Fruit fly (Drosophila melanogaster): ENCODE results near the gene CG13698.

The CG13698 gene

DNA sequence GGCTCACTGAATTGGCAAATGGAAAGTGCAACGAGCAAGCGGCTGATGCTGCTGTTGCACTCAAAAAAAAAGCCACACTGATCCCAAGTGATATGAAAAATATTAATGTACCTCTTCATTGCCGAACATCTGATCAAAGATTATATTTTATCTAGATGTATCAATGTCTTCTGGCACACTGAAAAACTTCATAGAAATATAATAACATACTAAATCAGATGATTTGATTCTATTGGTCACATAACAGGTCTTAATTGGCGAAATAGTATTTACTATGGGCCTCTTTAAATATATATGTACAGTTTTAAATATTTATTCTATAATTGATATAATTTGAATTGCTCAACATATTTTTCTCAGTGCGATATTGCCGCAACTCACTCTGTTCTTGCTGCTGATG lies 9.2 kb downstream of the CG13698 start:
- TF ChIP-seq Sp1 (GFP tag; optimal IDR thresholded peaks at IDR 0.05) (no peak), rgr (GFP tag; optimal IDR thresholded peaks at IDR 0.05) (no peak), Hr78 (GFP tag; optimal IDR thresholded peaks at IDR 0.05) (no peak), OdsH (GFP tag; optimal IDR thresholded peaks at IDR 0.05) (no peak), Abd-B (GFP tag; optimal IDR thresholded peaks at IDR 0.05) (no peak), CrebA (GFP tag; optimal IDR thresholded peaks at IDR 0.05; ENCODE audit: borderline replicate concordance) (no peak), Dif (GFP tag; optimal IDR thresholded peaks at IDR 0.05; ENCODE audit: partially characterized antibody) (no peak), HLH106 (tag; optimal IDR thresholded peaks at IDR 0.05) (no peak), h (GFP tag; optimal IDR thresholded peaks at IDR 0.05) (no peak), foxo (GFP tag; optimal IDR thresholded peaks at IDR 0.05) (no peak)

- TF ChIP-seq foxo (GFP tag; optimal IDR thresholded peaks at IDR 0.05) (no peak), dl (GFP tag; optimal IDR thresholded peaks at IDR 0.05; ENCODE audit: insufficient read depth in 1 of 2, partially characterized antibody in 2 of 2) (no peak), sv (GFP tag; optimal IDR thresholded peaks at IDR 0.05) (no peak), Sp1 (GFP tag; optimal IDR thresholded peaks at IDR 0.05) (no peak), HLH106 (tag; optimal IDR thresholded peaks at IDR 0.05) (no peak), usp (GFP tag; optimal IDR thresholded peaks at IDR 0.05) (no peak), Hnf4 (GFP tag; optimal IDR thresholded peaks at IDR 0.05) (no peak), woc (GFP tag; optimal IDR thresholded peaks at IDR 0.05) (no peak), Vsx2 (GFP tag; optimal IDR thresholded peaks at IDR 0.05; ENCODE audit: partially characterized antibody) (no peak)
Measured at dm6 chr3L:18093875-18094274, 12.1 kb downstream of the CG13698 start.

DNA sequence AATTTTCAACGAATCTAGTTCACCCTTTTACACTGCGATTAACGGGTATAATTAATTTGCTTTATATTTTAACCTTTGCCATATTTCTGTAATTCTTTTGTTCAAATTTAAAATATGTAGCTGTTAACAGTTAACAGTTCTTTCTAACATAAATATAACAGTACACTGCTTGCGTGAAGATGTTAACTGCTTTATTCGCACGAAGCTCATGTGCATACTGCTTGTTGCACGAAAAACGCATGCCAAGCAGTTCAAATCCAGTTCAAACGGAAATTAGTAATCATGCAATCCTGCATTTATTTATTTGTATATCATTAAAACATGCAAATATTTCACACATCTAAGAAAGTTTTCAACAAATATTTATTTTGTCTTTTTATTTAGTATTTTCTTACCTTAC lies 17.9 kb downstream of the CG13698 start:
- peak; percentile 43 for TF ChIP-seq Myc (optimal IDR thresholded peaks at IDR 0.05)
- TF ChIP-seq N (GFP tag; optimal IDR thresholded peaks at IDR 0.05): peak; percentile 88
- TF ChIP-seq lola (GFP tag; optimal IDR thresholded peaks at IDR 0.05): no peak
- TF ChIP-seq dsf (GFP tag; optimal IDR thresholded peaks at IDR 0.05; ENCODE audit: borderline replicate concordance): no peak
- TF ChIP-seq sage (GFP tag; optimal IDR thresholded peaks at IDR 0.05): no peak
- TF ChIP-seq Abd-B (GFP tag; optimal IDR thresholded peaks at IDR 0.05): no peak
- TF ChIP-seq rgr (GFP tag; optimal IDR thresholded peaks at IDR 0.05): no peak
- no peak for TF ChIP-seq woc (GFP tag; optimal IDR thresholded peaks at IDR 0.05)
- no peak for TF ChIP-seq Jra (GFP tag; optimal IDR thresholded peaks at IDR 0.05)
- no peak for TF ChIP-seq br (GFP tag; optimal IDR thresholded peaks at IDR 0.05)

DNA sequence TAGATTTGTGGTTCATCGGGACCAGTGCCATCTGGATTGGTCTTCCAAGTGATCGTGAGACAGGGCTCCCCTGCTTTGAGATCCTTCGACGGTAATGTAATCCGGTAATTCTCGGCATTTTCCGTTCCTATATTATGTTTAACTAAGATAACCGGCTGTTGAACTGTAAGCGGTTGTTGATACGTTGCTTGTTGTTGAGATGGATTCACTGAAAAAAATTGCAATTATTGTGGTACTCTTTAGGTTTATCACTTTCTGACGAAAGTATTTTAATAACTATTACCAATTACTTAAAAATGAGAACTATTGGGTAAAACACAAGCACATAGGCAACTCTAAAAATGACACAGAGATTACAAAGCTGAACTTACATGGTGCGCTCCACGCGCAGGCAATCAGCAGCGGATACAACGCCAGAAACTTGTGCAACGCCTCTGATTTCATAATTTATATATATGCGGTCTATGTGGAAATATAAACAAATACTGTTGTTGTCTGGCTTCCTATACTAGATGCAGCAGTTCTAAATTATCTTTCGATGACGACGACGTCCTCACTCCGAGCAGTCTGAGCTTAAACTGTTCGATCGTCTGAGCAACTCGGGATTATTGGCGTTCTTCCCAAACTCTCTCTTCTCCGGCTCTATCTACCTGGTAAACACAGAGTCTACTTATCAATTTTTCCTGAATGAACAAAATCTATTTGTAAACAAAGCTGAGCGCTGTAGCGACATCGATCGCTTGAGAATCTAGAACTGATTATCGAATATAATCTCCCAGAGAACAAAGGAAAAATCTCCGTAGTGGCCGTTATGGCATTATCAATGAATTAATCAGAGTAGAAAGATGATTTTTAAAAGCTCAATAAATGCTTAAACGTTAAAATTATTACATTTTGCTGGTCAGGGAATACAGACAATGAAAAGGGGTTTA lies 18.9 kb downstream of the CG13698 start, which contains the start of gene CG34253:
Gene CG34253, minus strand, starts transcription at position 567 of the 932 bp plus-strand sequence.
- TF ChIP-seq sage (GFP tag; optimal IDR thresholded peaks at IDR 0.05) (no peak), tai (GFP tag; optimal IDR thresholded peaks at IDR 0.05) (no peak), dsf (GFP tag; optimal IDR thresholded peaks at IDR 0.05; ENCODE audit: borderline replicate concordance) (no peak), jim (GFP tag; optimal IDR thresholded peaks at IDR 0.05) (no peak), Rel (GFP tag; optimal IDR thresholded peaks at IDR 0.05) (no peak), Rel (tag; optimal IDR thresholded peaks at IDR 0.05) (peak; percentile 79), rgr (GFP tag; optimal IDR thresholded peaks at IDR 0.05) (peak; percentile 6)

DNA sequence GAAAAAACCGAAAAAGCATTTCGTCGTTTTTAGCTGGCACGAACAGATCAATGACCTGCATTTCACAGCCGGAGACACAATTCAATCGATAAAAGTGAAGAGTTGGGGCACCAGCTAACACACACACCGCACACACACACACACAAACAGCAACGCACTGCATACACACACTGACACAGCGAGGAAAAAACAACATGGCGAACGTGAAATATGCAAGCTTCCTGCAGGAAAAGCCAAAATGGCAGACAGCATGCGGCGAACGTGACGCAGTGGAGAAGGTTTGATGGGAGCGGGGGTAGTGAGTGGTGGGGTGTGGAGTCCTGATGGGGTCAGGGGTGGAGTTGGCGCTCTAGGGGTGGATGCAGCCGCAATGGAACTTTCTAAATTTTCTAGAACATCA lies 22.0 kb downstream of the CG13698 start:
- no peak for TF ChIP-seq tai (GFP tag; optimal IDR thresholded peaks at IDR 0.05)
- no peak for TF ChIP-seq jim (GFP tag; optimal IDR thresholded peaks at IDR 0.05)
- TF ChIP-seq Dfd (GFP tag; optimal IDR thresholded peaks at IDR 0.05): no peak
- TF ChIP-seq sage (GFP tag; optimal IDR thresholded peaks at IDR 0.05): no peak
- TF ChIP-seq HLH106 (tag; optimal IDR thresholded peaks at IDR 0.05): no peak
- TF ChIP-seq lola (GFP tag; optimal IDR thresholded peaks at IDR 0.05): no peak

DNA sequence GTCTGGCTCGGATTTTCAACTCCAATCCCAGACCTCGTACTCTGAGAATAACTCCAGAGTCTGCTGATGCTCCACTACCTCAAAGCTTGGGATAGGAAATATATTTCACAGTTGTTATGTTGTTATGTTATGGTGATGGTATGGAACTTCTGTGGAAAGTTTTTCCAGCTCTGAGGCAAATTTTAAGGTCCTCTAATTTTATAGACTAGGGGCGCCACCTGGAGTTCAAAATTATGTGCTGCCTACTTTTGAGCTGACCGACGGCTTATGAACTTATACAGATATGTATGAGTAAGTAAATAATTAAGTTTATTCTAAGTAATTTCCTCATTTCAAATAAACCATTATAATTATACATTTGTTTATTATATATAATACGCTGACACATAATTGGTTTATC lies 22.5 kb downstream of the CG13698 start:
- no peak for TF ChIP-seq dl (GFP tag; optimal IDR thresholded peaks at IDR 0.05; ENCODE audit: insufficient read depth in 1 of 2, partially characterized antibody in 2 of 2)
- TF ChIP-seq h (GFP tag; optimal IDR thresholded peaks at IDR 0.05): no peak
- no peak for TF ChIP-seq OdsH (GFP tag; optimal IDR thresholded peaks at IDR 0.05)
- no peak for TF ChIP-seq Dfd (GFP tag; optimal IDR thresholded peaks at IDR 0.05)
- TF ChIP-seq Hr83 (GFP tag; optimal IDR thresholded peaks at IDR 0.05; ENCODE audit: poor library complexity, severe bottlenecking): no peak
- TF ChIP-seq Mio (GFP tag; optimal IDR thresholded peaks at IDR 0.05): no peak
- TF ChIP-seq lola (GFP tag; optimal IDR thresholded peaks at IDR 0.05): no peak
- TF ChIP-seq CG32264 (GFP tag; optimal IDR thresholded peaks at IDR 0.05): no peak

Measured in whole organism, wandering third instar larva.